Worm (Caenorhabditis elegans) whole organism, L2 larva: ENCODE measurements around the gene sprr-3.

Source experiments
- R02D3.7 ChIP-seq: fragments of 150-350 bp; optimal IDR thresholded peaks from 2 replicates; lab custom pipeline; 2014; ENCODE audit warnings: missing biosample characterization, missing genetic modification characterization
- aly-2 ChIP-seq: fragments of 150-350 bp; optimal IDR thresholded peaks from 2 replicates; lab custom pipeline; 2014; ENCODE audit warnings: missing biosample characterization, missing genetic modification characterization
- ama-1 ChIP-seq: fragments of 150-350 bp; optimal IDR thresholded peaks from 2 replicates; lab custom pipeline; 2018; ENCODE audit warnings: inconsistent platforms
- nhr-23 ChIP-seq: fragments of 150-350 bp; optimal IDR thresholded peaks from 2 replicates; lab custom pipeline; 2014; ENCODE audit warnings: missing biosample characterization, missing genetic modification reagents, missing genetic modification characterization
- nhr-237 ChIP-seq: fragments of 150-350 bp; optimal IDR thresholded peaks from 2 replicates; lab custom pipeline; 2014; ENCODE audit warnings: missing biosample characterization, missing genetic modification characterization
- nhr-6 ChIP-seq: fragments of 150-350 bp; optimal IDR thresholded peaks from 2 replicates; lab custom pipeline; 2014; ENCODE audit warnings: missing biosample characterization, missing genetic modification characterization
- peb-1 ChIP-seq: fragments of 150-350 bp; optimal IDR thresholded peaks from 2 replicates; lab custom pipeline; 2014; ENCODE audit warnings: missing biosample characterization, missing genetic modification characterization
- unc-39 ChIP-seq: fragments of 150-350 bp; optimal IDR thresholded peaks from 2 replicates; lab custom pipeline; 2014; ENCODE audit warnings: missing biosample characterization, missing genetic modification characterization
- zag-1 ChIP-seq: fragments of 150-350 bp; optimal IDR thresholded peaks from 2 replicates; lab custom pipeline; 2014; ENCODE audit warnings: missing biosample characterization, missing genetic modification characterization
- ztf-1 ChIP-seq: fragments of 200-800 bp; sonication (Bioruptor generic); conservative IDR thresholded peaks from 2 replicates; pipeline ENCODE4 v1.3.6; 2022; ENCODE audit warnings: missing genetic modification characterization, missing compliant biosample characterization

ce11 chrIV:2563969-2564368 lies 21.9 kb downstream of the sprr-3 start, which contains the start of gene Y69A2AR.24:
- no peak for TF ChIP-seq ztf-1 (GFP tag; lab: Robert Waterston, UW)
- TF ChIP-seq unc-39: no peak
- TF ChIP-seq nhr-237 (tag; lab: Kevin White, UChicago): no peak
- no peak for TF ChIP-seq zag-1 (tag; lab: Kevin White, UChicago)
- TF ChIP-seq nhr-6 (tag; lab: Kevin White, UChicago): no peak
- TF ChIP-seq ama-1 (lab: Kevin White, UChicago): no peak
- TF ChIP-seq R02D3.7 (tag; lab: Kevin White, UChicago): no peak
- no peak for TF ChIP-seq peb-1
- no peak for TF ChIP-seq nhr-23 (tag; lab: Kevin White, UChicago)
- TF ChIP-seq aly-2 (tag; lab: Kevin White, UChicago): no peak
